Worm (Caenorhabditis elegans): ENCODE data around the gene F54D5.24.
A peak's percentile ranks its signal among the peaks of the same experiment; 100 is the strongest.

Gene F54D5.24

DNA sequence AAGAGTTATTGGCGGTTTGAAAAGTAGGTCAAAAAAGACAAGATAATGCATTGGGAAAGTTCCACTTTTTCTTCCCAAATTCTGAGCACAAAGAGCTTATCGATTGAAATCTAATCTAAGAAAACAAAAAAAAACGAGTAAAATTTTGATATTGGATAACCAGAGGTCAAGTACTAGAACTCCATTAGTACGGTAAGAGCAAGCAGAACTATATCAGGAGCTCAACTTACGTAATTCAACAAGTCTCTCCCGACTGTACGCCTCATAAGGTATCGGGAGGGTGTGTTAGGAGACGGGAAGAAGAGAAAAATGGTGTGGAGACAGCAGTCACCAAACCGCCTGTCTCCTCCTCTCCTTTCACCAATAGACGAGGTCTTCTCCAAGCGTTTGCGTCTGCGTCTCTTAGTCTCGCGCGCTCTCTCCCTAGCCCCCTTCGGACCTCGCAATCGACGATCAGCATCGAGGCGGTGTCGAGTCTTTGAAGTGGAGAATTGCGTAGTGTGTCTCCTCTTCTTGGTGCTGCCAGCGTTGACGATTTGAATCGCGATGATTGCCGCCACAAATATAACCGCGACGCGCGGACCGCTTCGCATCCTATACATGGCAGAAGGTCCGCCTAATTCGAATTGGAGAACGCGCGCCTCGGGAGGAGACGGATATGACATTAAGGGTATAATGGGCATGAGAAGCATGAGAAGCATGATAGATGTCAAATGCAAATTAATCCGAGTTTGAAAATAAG, 11.4 kb downstream of the F54D5.24 start, which contains the start of gene F54D5.5 (continued):
- TF ChIP-seq gmeb-2 (tag; optimal IDR thresholded peaks at IDR 0.05) (no peak), mec-3 (tag; optimal IDR thresholded peaks at IDR 0.05; ENCODE audit: borderline replicate concordance) (no peak), odd-2 (tag; optimal IDR thresholded peaks at IDR 0.05) (no peak), dve-1 (tag; optimal IDR thresholded peaks at IDR 0.05) (no peak), nfya-1 (tag; optimal IDR thresholded peaks at IDR 0.05) (peak; percentile 82), ztf-16 (tag; optimal IDR thresholded peaks at IDR 0.05) (no peak), nhr-11 (tag; optimal IDR thresholded peaks at IDR 0.05) (no peak), unc-55 (GFP tag; optimal IDR thresholded peaks at IDR 0.05) (no peak), pax-1 (tag; optimal IDR thresholded peaks at IDR 0.05) (no peak), hlh-6 (tag; optimal IDR thresholded peaks at IDR 0.05) (no peak), rnt-1 (tag; optimal IDR thresholded peaks at IDR 0.05) (peak; percentile 58), Y22D7AL.16 (tag; optimal IDR thresholded peaks at IDR 0.05) (no peak), che-1 (tag; optimal IDR thresholded peaks at IDR 0.05) (no peak), tbx-2 (tag; optimal IDR thresholded peaks at IDR 0.05) (peak; percentile 77), K02D7.2 (tag; optimal IDR thresholded peaks at IDR 0.05) (no peak), hlh-30 (tag; optimal IDR thresholded peaks at IDR 0.05; ENCODE audit: insufficient read depth) (peak; percentile 59), F13H6.1 (tag; optimal IDR thresholded peaks at IDR 0.05) (no peak), fax-1 (tag; optimal IDR thresholded peaks at IDR 0.05) (no peak), pha-4 (tag; optimal IDR thresholded peaks at IDR 0.05) (no peak), ceh-34 (tag; optimal IDR thresholded peaks at IDR 0.05) (peak; percentile 68), pros-1 (tag; optimal IDR thresholded peaks at IDR 0.05) (peak; percentile 17), elt-2 (tag; optimal IDR thresholded peaks at IDR 0.05) (no peak), ref-2 (tag; optimal IDR thresholded peaks at IDR 0.05) (peak; percentile 66), dmd-4 (tag; optimal IDR thresholded peaks at IDR 0.05; ENCODE audit: borderline replicate concordance) (peak; percentile 33), ceh-2 (tag; optimal IDR thresholded peaks at IDR 0.05) (no peak), ceh-18 (tag; optimal IDR thresholded peaks at IDR 0.05) (no peak), ceh-30 (tag; optimal IDR thresholded peaks at IDR 0.05) (no peak), ama-1 (optimal IDR thresholded peaks at IDR 0.05) (no peak), sox-4 (tag; optimal IDR thresholded peaks at IDR 0.05) (no peak), K09A11.1 (tag; optimal IDR thresholded peaks at IDR 0.05; ENCODE audit: insufficient read depth) (no peak), nhr-232 (tag; optimal IDR thresholded peaks at IDR 0.05) (no peak), tbx-7 (tag; optimal IDR thresholded peaks at IDR 0.05) (peak; percentile 9), ceh-14 (tag; optimal IDR thresholded peaks at IDR 0.05) (peak; percentile 76), ceh-48 (tag; optimal IDR thresholded peaks at IDR 0.05) (no peak), sdc-2 (tag; optimal IDR thresholded peaks at IDR 0.05) (peak; percentile 34), ceh-24 (tag; optimal IDR thresholded peaks at IDR 0.05) (no peak), C08G9.2 (tag; optimal IDR thresholded peaks at IDR 0.05) (no peak), ceh-6 (GFP tag; optimal IDR thresholded peaks at IDR 0.05) (no peak), ttx-3 (tag; optimal IDR thresholded peaks at IDR 0.05) (no peak), ceh-22 (tag; optimal IDR thresholded peaks at IDR 0.05) (no peak), T23F11.4 (GFP tag; optimal IDR thresholded peaks at IDR 0.05) (no peak), unc-42 (tag; optimal IDR thresholded peaks at IDR 0.05) (peak; percentile 87), lin-11 (tag; optimal IDR thresholded peaks at IDR 0.05) (no peak), npax-4 (tag; optimal IDR thresholded peaks at IDR 0.05) (no peak), madf-2 (tag; optimal IDR thresholded peaks at IDR 0.05) (no peak), ceh-19 (GFP tag; optimal IDR thresholded peaks at IDR 0.05) (no peak), pha-2 (tag; optimal IDR thresholded peaks at IDR 0.05) (no peak), ceh-45 (GFP tag; IDR thresholded peaks at IDR 0.05) (no peak), fkh-10 (GFP tag; optimal IDR thresholded peaks at IDR 0.05) (no peak), pat-9 (tag; optimal IDR thresholded peaks at IDR 0.05) (no peak)
